Worm (Caenorhabditis elegans): ENCODE results near the gene C18A3.10.

The C18A3.10 gene

DNA sequence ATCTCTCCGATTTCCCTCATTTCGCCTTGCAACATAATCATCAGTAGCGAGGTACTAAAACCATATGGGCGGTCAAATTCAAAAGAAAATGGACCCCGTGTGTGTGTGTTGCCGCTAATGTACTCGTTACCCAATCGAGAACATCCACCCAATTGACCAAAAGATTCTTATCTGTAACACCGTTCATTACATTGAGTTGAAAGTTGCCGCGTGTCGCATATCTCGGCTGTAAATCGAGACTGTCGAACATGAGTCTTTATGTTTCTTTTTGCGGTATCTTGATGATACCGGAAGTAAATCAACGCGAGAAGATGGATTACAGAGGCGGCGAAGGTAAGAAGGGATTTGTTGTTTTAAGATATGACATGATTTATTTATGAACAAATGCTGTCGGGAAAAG lies 20.1 kb upstream of the C18A3.10 start:
- no peak for TF ChIP-seq nhr-76 (tag; optimal IDR thresholded peaks at IDR 0.05)
- TF ChIP-seq elt-1 (tag; optimal IDR thresholded peaks at IDR 0.05): peak; percentile 74

DNA sequence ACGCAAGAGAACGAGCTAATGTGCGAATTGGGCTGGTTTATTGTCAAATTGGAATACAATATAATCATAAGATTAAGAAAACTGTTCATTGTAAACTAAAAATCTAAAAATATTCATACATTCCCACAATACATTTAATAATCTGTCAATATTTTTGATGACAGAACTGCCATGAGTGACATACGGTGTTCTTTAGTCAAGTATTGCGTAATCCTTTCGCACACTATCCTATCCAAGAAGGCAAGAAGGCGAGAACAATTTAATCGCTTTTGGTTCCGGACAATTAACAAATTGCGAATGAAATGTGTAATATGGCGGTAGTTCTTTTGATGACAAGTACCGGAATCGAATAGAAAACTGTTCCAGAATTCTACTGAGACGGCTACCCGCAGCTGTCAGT lies 19.2 kb upstream of the C18A3.10 start:
- TF ChIP-seq nhr-237 (tag; optimal IDR thresholded peaks at IDR 0.05) (no peak), R02D3.7 (tag; optimal IDR thresholded peaks at IDR 0.05) (no peak), mdl-1 (tag; optimal IDR thresholded peaks at IDR 0.05) (no peak), tbx-2 (tag; optimal IDR thresholded peaks at IDR 0.05) (no peak), sea-2 (GFP tag; optimal IDR thresholded peaks at IDR 0.05) (no peak), hmg-11 (tag; optimal IDR thresholded peaks at IDR 0.05) (no peak), ZK546.5 (tag; optimal IDR thresholded peaks at IDR 0.05) (no peak), fkh-10 (GFP tag; optimal IDR thresholded peaks at IDR 0.05) (no peak), eor-1 (tag; optimal IDR thresholded peaks at IDR 0.05) (no peak), ceh-16 (tag; optimal IDR thresholded peaks at IDR 0.05) (no peak)

DNA sequence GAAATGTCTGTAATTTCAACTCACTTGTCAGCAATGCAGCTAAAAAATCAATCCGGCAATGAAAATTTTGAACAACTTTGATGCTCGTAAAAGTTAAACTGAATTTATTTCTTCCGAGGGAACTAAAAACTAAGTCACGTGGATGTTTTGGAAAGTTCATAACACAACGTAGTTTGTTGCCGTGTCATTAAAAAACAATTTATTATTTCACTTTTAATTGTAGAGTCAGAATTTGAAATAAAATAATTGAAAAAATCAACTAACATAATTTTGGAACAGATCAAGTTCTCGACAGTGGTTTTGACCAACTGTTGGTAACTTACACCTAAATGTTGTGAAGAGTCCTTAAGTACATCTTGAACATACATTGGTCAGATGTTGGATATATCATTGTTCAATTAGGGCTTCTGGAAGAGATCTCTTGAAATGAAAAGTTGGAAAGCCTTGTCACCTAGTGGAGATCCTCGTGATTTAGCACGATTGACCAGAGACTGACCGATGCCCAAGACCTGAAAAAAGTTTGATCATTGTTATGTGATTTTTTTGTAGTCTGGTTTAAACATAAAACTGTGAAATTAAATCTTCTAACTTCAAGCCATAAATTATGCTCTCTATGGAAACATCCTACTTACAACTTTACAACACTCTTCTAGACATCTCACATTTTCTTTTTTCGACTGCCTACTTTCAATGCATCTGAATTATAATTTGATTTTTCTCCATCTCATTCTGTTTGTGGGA lies 14.9 kb upstream of the C18A3.10 start, which contains the start of the genes C18A3.7 and C18A3.11:
Gene C18A3.7, minus strand, starts transcription at position 101 of the 741 bp plus-strand sequence.
Gene C18A3.11, plus strand, starts transcription at position 691 of the 741 bp plus-strand sequence.
- TF ChIP-seq hmg-11 (tag; optimal IDR thresholded peaks at IDR 0.05) (no peak), fkh-2 (tag; optimal IDR thresholded peaks at IDR 0.05) (no peak), fos-1 (tag; optimal IDR thresholded peaks at IDR 0.05) (no peak), nhr-43 (tag; optimal IDR thresholded peaks at IDR 0.05; ENCODE audit: poor library complexity, severe bottlenecking) (no peak), pha-4 (tag; optimal IDR thresholded peaks at IDR 0.05) (no peak), skn-1 (tag; optimal IDR thresholded peaks at IDR 0.05) (no peak), ceh-82 (tag; optimal IDR thresholded peaks at IDR 0.05) (no peak), nhr-67 (tag; optimal IDR thresholded peaks at IDR 0.05) (no peak), egl-5 (tag; optimal IDR thresholded peaks at IDR 0.05) (no peak), nhr-11 (tag; optimal IDR thresholded peaks at IDR 0.05) (no peak), elt-1 (tag; optimal IDR thresholded peaks at IDR 0.05) (no peak), mdl-1 (tag; optimal IDR thresholded peaks at IDR 0.05) (no peak)

DNA sequence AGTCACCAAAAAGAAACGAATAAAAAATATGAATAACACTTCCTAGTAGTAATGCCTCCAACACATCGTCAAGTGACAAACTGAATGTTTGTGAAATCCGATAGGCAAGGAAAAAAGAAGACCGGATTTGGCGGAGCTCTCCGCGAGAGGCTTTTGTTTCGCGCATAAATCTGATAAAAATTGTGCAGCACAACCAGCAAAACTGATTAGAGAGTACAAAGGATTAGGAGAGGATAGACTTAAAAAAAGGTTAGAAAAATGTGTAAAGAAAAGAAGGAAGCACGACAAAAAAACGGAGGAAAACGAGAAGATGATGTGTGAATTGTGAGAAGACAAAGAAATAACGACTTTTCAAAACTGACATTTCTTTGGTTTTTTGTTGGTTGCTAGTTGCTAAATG lies 12.1 kb upstream of the C18A3.10 start, which contains the start of gene rab-3:
Gene rab-3, minus strand, starts transcription at position 147 of the 400 bp plus-strand sequence.
- TF ChIP-seq ZK546.5 (tag; optimal IDR thresholded peaks at IDR 0.05) (no peak), fkh-10 (GFP tag; optimal IDR thresholded peaks at IDR 0.05) (peak; percentile 66)

DNA sequence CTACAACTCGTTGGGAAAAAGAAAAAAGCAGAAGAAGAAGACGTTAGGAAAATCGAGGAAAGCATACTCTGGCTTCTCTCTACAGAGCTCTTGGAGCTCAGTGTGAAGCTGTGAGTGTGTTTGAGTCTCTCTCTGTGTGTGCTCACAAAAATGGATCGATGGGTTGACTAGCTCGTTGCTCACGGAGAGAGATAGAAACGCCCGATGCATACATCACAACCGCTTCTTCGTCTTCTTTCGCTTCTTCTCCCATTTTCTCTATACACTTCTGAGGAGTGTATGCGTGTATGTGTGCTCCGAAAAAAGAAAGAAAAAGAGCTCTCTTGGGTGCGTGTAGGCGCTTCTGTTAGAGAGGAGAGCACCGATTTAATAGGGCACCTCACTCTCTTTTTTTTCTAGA lies 9.4 kb upstream of the C18A3.10 start:
- TF ChIP-seq nhr-11 (tag; optimal IDR thresholded peaks at IDR 0.05): peak; percentile 6
- TF ChIP-seq ceh-9 (tag; optimal IDR thresholded peaks at IDR 0.05): no peak
- TF ChIP-seq lin-39 (tag; optimal IDR thresholded peaks at IDR 0.05): peak; percentile 94
- TF ChIP-seq snpc-4 (tag; optimal IDR thresholded peaks at IDR 0.05): peak; percentile 73
- TF ChIP-seq nfya-1 (tag; optimal IDR thresholded peaks at IDR 0.05; ENCODE audit: insufficient read depth): peak; percentile 80
- TF ChIP-seq lsy-12 (tag; optimal IDR thresholded peaks at IDR 0.05): no peak
- peak; percentile 46 for TF ChIP-seq zag-1 (tag; optimal IDR thresholded peaks at IDR 0.05)
- TF ChIP-seq elt-1 (tag; optimal IDR thresholded peaks at IDR 0.05): no peak
- TF ChIP-seq lin-15B (tag; optimal IDR thresholded peaks at IDR 0.05): peak; percentile 71
- TF ChIP-seq hmg-11 (tag; optimal IDR thresholded peaks at IDR 0.05): peak; percentile 66
- TF ChIP-seq tbx-2 (tag; optimal IDR thresholded peaks at IDR 0.05): peak; percentile 42
- TF ChIP-seq fkh-10 (GFP tag; optimal IDR thresholded peaks at IDR 0.05): peak; percentile 89
- TF ChIP-seq unc-62 (GFP tag; optimal IDR thresholded peaks at IDR 0.05): no peak

DNA sequence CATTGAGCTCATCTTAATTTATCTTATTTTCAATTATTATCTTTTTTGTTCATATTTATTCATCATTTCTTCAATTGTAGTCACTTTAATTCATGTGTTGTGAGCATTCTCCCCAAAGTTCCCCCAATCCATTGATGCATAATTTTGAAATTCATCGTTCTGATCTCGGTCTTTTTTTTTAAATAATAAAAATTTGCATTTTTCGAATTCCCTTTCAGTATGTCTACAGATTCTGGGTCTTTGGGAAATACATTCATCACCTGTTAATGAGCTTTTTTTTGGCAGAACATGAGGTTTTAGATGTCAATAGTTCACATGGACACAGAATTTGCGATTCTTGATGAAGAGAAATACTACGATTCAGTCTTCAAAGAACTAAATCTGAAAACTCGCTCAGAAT lies 4.2 kb upstream of the C18A3.10 start, which contains the start of gene damt-1:
Gene damt-1, plus strand, starts transcription at position 301 of the 400 bp plus-strand sequence.
- TF ChIP-seq sea-2 (GFP tag; optimal IDR thresholded peaks at IDR 0.05) (no peak), elt-3 (tag; optimal IDR thresholded peaks at IDR 0.05) (no peak)
